Fruit fly (Drosophila melanogaster): Measurements from ENCODE around the gene CG17159.

Gene CG17159

dm6 chrX:23092531-23092930, at the start of gene CG17159:
Gene CG17159 (minus strand): TSS chrX:23092631.
- TF ChIP-seq Sin3A (optimal IDR thresholded peaks at IDR 0.05) (no peak), Myc (optimal IDR thresholded peaks at IDR 0.05) (no peak), h (optimal IDR thresholded peaks at IDR 0.05) (no peak), psq (optimal IDR thresholded peaks at IDR 0.05) (no peak), insv (optimal IDR thresholded peaks at IDR 0.05) (no peak), ttk (optimal IDR thresholded peaks at IDR 0.05) (no peak)

- TF ChIP-seq insv (optimal IDR thresholded peaks at IDR 0.05) (no peak), psq (optimal IDR thresholded peaks at IDR 0.05) (no peak)
Observed at dm6 chrX:23105692-23106091, 13.3 kb upstream of the CG17159 start, which contains the start of gene ATbp. Gene ATbp (plus strand): TSS chrX:23106003.

DNA sequence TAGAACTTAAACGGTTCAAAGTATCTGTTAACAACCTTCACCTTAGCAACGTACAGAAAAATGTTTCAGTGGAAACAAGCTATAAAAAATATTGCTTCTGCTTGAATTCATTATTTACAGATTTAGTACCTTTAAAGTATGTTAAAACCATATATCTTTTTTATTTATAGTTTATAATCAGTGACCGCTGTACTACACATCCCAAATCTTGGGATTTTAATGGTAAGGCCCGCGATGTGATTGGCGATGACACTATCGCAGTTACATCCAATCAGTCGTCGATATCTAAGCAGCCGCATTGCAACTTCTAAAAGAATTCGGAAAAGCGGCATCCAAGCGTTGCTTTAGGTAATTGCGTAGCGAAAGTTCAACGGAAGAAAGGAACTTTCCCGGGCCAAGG, 4.8 kb upstream of the CG17159 start:
- TF ChIP-seq ttk (optimal IDR thresholded peaks at IDR 0.05) (no peak), insv (optimal IDR thresholded peaks at IDR 0.05) (no peak), h (optimal IDR thresholded peaks at IDR 0.05) (no peak), Myc (optimal IDR thresholded peaks at IDR 0.05) (no peak), Sin3A (optimal IDR thresholded peaks at IDR 0.05) (no peak), psq (optimal IDR thresholded peaks at IDR 0.05) (no peak)

DNA sequence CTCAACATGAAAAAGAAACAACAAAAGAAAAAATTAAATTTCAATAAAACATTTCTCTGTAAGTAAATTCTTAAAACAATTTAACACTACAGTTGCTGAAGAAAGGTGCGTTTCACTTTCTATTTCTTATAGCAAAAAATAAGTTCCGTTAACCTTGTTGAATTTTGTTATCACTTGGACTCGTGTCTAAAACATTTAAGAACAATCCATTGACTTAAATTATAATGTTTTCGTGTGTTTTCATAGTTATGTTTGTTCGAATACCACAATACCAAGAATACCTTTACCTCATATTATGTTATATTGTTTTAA, 4.3 kb upstream of the CG17159 start:
- TF ChIP-seq Myc (optimal IDR thresholded peaks at IDR 0.05): no peak
- no peak for TF ChIP-seq insv (optimal IDR thresholded peaks at IDR 0.05)
- no peak for TF ChIP-seq h (optimal IDR thresholded peaks at IDR 0.05)
- TF ChIP-seq ttk (optimal IDR thresholded peaks at IDR 0.05): no peak
- no peak for TF ChIP-seq Sin3A (optimal IDR thresholded peaks at IDR 0.05)
- TF ChIP-seq psq (optimal IDR thresholded peaks at IDR 0.05): no peak

DNA sequence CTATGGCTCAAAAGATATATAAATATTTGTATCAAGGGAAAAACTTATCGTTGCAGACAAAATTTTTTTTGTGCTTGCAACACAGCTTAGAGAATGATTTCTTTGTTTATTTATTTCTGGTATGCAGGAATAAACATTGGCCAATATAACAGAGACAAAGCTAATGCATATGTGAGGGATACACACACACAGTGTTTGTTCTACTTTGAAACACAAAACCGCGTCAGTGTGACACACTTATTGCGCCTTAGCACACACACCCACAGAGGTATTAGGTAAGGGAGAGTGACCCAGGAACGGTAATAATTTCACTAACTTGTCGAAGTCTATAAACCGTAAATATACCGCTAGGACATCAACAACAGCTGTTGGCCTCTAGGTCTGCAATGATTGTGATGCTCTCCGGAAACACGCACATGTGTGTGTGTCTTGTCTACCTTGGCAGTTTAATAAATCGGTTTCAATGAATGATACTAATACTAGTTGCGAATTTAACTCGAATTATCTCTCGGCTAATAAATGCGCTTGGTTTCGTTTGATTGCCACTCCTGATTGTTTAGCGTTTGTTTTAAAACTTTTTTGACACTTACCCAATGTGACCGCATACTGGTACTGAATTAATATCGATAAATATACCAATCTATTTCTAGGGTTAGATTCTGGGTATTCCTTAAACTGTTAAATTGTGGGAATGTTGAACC, 3.8 kb upstream of the CG17159 start, which contains the start of gene CG17162:
TSS of gene CG17162 (minus strand) at position 619 of the 701 bp plus-strand sequence.
- TF ChIP-seq Sin3A (optimal IDR thresholded peaks at IDR 0.05) (no peak), Myc (optimal IDR thresholded peaks at IDR 0.05) (no peak), insv (optimal IDR thresholded peaks at IDR 0.05) (no peak), ttk (optimal IDR thresholded peaks at IDR 0.05) (no peak), h (optimal IDR thresholded peaks at IDR 0.05) (no peak), psq (optimal IDR thresholded peaks at IDR 0.05) (no peak)

- TF ChIP-seq ttk (optimal IDR thresholded peaks at IDR 0.05): no peak
- no peak for TF ChIP-seq Myc (optimal IDR thresholded peaks at IDR 0.05)
- TF ChIP-seq psq (optimal IDR thresholded peaks at IDR 0.05): no peak
- TF ChIP-seq Sin3A (optimal IDR thresholded peaks at IDR 0.05): no peak
- no peak for TF ChIP-seq h (optimal IDR thresholded peaks at IDR 0.05)
- no peak for TF ChIP-seq insv (optimal IDR thresholded peaks at IDR 0.05)
Observed at dm6 chrX:23091811-23092210, 620 bp downstream of the CG17159 start.

DNA sequence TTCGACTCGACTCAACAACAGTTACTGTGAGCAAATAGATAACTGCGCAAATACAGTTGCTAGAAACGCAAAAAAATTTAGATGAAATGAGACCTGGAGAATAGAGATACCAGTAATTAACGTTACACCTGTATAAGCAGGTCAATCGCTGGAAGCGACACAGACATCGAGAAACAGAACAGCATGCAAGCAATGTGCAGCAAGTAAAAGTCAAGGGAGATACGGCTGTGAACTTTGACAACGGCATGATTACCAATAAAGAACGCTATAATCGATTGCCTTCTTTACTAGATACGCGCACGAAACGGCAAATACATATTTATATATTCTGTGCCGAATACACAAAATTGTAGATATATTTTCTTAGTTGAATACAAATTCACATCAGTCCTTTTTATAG, 1.1 kb downstream of the CG17159 start:
- TF ChIP-seq ttk (optimal IDR thresholded peaks at IDR 0.05) (no peak), Sin3A (optimal IDR thresholded peaks at IDR 0.05) (no peak), insv (optimal IDR thresholded peaks at IDR 0.05) (no peak), h (optimal IDR thresholded peaks at IDR 0.05) (no peak), psq (optimal IDR thresholded peaks at IDR 0.05) (no peak), Myc (optimal IDR thresholded peaks at IDR 0.05) (no peak)

- TF ChIP-seq insv (optimal IDR thresholded peaks at IDR 0.05): no peak
- no peak for TF ChIP-seq h (optimal IDR thresholded peaks at IDR 0.05)
- no peak for TF ChIP-seq Sin3A (optimal IDR thresholded peaks at IDR 0.05)
- TF ChIP-seq ttk (optimal IDR thresholded peaks at IDR 0.05): no peak
- no peak for TF ChIP-seq Myc (optimal IDR thresholded peaks at IDR 0.05)
- TF ChIP-seq psq (optimal IDR thresholded peaks at IDR 0.05): no peak
Observed at dm6 chrX:23090474-23090873, 2.0 kb downstream of the CG17159 start.

DNA sequence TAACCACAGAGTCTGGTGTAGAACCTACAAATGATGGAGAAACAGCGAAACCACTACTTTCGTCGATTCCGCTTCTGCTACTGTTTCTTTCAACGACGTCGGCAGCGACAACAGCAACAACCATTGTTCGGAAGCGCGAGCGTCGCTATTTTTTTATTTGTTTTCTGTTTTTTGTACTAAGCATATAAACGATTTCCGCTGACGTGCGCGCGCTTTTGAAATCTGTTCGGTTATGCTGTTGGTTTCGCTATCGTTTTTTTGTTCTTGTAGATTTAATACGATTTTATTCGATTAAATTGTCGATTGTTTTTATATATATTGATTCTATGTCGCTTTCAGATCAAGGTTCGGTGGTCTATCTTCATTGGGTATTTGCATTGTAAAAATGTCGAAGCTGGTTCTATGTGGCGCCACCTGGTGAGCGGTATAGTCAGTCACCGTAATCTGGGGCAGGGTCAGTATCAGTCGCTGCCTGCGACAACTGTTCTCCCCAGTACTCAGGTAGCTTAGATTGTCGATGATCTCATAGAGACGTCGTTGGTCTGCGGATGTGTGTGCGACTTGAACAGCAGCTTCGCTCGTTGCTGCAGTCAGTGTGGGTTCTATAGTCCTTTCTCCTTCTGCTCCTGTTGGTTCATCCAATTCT, 3.2 kb downstream of the CG17159 start:
- TF ChIP-seq Myc (optimal IDR thresholded peaks at IDR 0.05) (no peak), psq (optimal IDR thresholded peaks at IDR 0.05) (no peak), h (optimal IDR thresholded peaks at IDR 0.05) (no peak), insv (optimal IDR thresholded peaks at IDR 0.05) (no peak), Sin3A (optimal IDR thresholded peaks at IDR 0.05) (no peak), ttk (optimal IDR thresholded peaks at IDR 0.05) (no peak)

DNA sequence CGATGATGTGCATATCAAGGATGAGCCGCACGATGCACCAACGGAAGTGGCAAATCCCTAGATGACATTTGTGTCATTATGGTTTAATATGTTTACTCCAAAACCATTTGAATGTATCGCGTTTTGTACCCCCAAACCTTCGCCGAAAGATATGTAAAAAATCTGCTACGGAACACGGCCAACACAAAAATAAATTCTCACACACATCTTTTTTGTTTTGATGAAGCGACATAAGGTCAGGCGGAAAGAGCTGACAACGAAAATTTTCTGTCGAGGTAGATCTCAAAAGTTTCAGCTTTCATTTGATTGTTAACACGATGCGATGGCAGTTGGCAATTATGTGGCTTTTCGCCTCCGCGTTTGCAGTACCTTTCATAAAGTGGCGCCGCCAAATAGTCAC, 8.1 kb downstream of the CG17159 start, which contains the start of gene CG17169:
TSS of gene CG17169 (plus strand) at position 301 of the 400 bp plus-strand sequence.
- TF ChIP-seq Myc (optimal IDR thresholded peaks at IDR 0.05) (no peak), ttk (optimal IDR thresholded peaks at IDR 0.05) (no peak), insv (optimal IDR thresholded peaks at IDR 0.05) (no peak), psq (optimal IDR thresholded peaks at IDR 0.05) (no peak), h (optimal IDR thresholded peaks at IDR 0.05) (no peak), Sin3A (optimal IDR thresholded peaks at IDR 0.05) (no peak)

DNA sequence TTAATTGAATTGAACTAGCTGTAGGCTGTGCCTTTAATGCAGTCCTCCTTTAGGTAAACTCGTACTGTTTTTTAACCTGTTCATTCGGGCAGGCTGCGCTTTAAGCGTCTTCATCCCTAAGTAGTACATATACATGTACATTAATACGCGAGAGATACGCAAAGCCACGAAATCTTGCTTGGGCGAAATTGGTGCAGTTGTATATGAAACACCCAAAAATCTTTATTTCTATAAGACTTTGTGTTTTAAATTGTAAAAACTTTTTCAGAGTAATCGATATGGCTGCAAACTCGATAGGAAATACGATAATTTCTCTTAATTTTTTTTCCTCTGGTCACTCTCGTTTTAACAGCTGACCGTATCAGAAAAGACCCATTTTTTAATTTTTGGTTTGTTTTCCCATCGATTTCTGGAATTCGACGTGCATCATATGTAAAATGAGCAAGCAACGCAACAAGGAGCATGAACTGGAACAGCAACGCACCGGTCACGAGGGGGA, 10.0 kb downstream of the CG17159 start, which contains the start of the genes CG17163 and CG17168:
TSS of gene CG17163 (minus strand) at position 303 of the 499 bp plus-strand sequence.
TSS of gene CG17168 (plus strand) at position 332 of the 499 bp plus-strand sequence.
- TF ChIP-seq Myc (optimal IDR thresholded peaks at IDR 0.05) (no peak), ttk (optimal IDR thresholded peaks at IDR 0.05) (no peak), h (optimal IDR thresholded peaks at IDR 0.05) (no peak), Sin3A (optimal IDR thresholded peaks at IDR 0.05) (no peak), psq (optimal IDR thresholded peaks at IDR 0.05) (no peak)

DNA sequence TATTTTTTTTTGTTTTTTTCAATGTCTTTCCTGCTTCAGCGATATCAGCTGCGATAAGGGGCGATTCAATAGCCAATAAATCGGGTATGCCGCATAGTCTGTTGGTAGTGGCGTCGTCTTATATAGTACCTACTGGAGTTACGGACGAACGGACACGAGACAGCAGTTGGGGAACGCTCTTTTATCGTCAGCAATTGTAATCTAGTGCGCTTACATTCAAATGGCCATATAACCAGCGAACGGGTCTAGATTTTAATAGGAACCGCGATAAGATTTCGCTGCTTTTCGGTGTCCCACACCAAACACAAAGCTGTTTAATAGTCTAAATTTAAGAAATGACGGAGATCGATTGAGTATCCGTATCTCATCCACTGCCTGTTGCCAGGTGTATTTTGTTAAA, 19.0 kb downstream of the CG17159 start:
- TF ChIP-seq Myc (optimal IDR thresholded peaks at IDR 0.05) (no peak), ttk (optimal IDR thresholded peaks at IDR 0.05) (no peak), psq (optimal IDR thresholded peaks at IDR 0.05) (no peak), insv (optimal IDR thresholded peaks at IDR 0.05) (no peak), Sin3A (optimal IDR thresholded peaks at IDR 0.05) (no peak), h (optimal IDR thresholded peaks at IDR 0.05) (no peak)

Measured in Kc167 (cell line).